Worm (Caenorhabditis elegans): ENCODE measurements around the gene F09G2.8.
A peak's percentile ranks its signal among the peaks of the same experiment; 100 is the strongest.

DNA sequence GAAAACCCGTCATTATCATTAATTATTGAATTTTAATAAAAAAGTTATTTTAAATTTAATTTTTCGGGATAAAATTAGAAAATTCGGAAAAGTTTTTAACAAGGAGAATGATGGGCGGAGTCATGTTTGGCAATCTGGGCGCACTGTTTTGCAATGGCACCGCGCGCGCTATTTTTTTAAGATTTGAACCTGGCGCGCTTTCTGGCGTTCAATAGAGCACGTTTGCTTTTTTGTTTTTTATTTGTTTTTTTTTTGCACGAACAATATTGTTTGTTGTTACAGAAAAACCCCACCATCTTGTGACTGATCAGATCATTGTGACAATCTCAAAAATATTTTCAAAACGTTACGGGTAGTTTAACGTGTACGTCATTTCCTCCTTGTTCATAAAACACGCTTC, 43.7 kb upstream of the F09G2.8 start, which contains the start of gene hyls-1:
- no peak for TF ChIP-seq unc-55 (GFP tag; optimal IDR thresholded peaks at IDR 0.05)
- peak; percentile 25 for TF ChIP-seq ceh-14 (tag; optimal IDR thresholded peaks at IDR 0.05)
- TF ChIP-seq ref-2 (tag; optimal IDR thresholded peaks at IDR 0.05): no peak
- TF ChIP-seq pha-4 (tag; optimal IDR thresholded peaks at IDR 0.05): no peak
- TF ChIP-seq nhr-232 (tag; optimal IDR thresholded peaks at IDR 0.05): no peak
- no peak for TF ChIP-seq ceh-9 (tag; optimal IDR thresholded peaks at IDR 0.05)
- no peak for TF ChIP-seq tbx-2 (tag; optimal IDR thresholded peaks at IDR 0.05)
- TF ChIP-seq hlh-30 (tag; optimal IDR thresholded peaks at IDR 0.05; ENCODE audit: insufficient read depth): no peak
- TF ChIP-seq fkh-10 (GFP tag; optimal IDR thresholded peaks at IDR 0.05): no peak
- no peak for TF ChIP-seq tbx-7 (tag; optimal IDR thresholded peaks at IDR 0.05)
- no peak for TF ChIP-seq syd-9 (tag; optimal IDR thresholded peaks at IDR 0.05)
- no peak for TF ChIP-seq hlh-13 (GFP tag; optimal IDR thresholded peaks at IDR 0.05)
- no peak for TF ChIP-seq elt-4 (tag; optimal IDR thresholded peaks at IDR 0.05)
